Fruit fly (Drosophila melanogaster): Measurements from ENCODE around the gene Calx.

The Calx gene

DNA sequence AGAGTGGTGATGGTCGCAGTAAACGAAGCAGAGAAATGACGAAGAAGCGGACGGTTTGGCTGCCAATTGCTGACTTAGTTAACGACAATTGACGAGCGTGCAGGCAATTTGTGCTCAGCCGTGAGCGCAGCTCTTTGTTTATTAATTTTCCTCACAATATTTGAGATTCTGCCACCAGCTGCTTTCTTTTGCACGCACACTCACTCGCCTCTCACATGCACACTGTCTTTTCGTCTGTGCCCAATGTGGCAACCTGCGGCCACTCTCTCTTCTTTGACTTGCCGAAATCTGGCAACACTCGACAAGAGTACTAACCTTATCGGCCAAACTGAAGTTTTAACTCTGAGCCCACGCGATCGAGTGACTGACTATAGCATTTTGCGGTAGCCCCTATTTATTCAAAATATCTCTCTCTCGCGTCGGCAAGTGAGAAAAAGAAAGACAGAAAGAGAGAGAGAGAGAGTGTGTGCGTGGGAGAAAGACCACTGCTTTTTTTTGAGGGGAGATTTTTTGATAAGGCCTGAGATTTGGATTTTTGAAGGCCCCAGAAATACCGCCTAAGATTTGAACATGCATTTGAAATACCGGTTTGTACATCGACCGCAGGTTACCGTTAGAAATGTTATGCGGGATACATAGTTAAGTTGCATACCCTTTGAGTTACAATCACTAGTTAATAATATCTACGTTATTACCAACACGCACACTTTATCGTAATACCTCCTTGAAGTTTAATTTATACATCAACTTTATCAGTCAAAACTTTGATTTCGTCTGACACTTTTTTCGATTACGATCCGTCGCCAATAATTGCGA, 82.7 kb downstream of the Calx start, which contains the start of gene Mvl (continued):
- TF ChIP-seq pros (GFP tag; optimal IDR thresholded peaks at IDR 0.05) (peak; percentile 79), Deaf1 (tag; optimal IDR thresholded peaks at IDR 0.05) (peak; percentile 38), ham (GFP tag; IDR thresholded peaks at IDR 0.05) (no peak), ewg (GFP tag; optimal IDR thresholded peaks at IDR 0.05) (peak; percentile 82), Oli (tag; optimal IDR thresholded peaks at IDR 0.05) (no peak), CG17186 (GFP tag; optimal IDR thresholded peaks at IDR 0.05) (peak; percentile 13), cas (GFP tag; IDR thresholded peaks at IDR 0.05) (no peak), CG3407 (GFP tag; optimal IDR thresholded peaks at IDR 0.05) (no peak), chif (GFP tag; optimal IDR thresholded peaks at IDR 0.05) (no peak), Fer1 (GFP tag; optimal IDR thresholded peaks at IDR 0.05) (peak; percentile 29), CG4328 (GFP tag; optimal IDR thresholded peaks at IDR 0.05) (no peak), pita (GFP tag; optimal IDR thresholded peaks at IDR 0.05) (no peak), B-H1 (GFP tag; IDR thresholded peaks at IDR 0.05) (no peak), Med (GFP tag) (peak; percentile 69), gro (GFP tag; optimal IDR thresholded peaks at IDR 0.05) (peak; percentile 48), insv (GFP tag; optimal IDR thresholded peaks at IDR 0.05) (peak in 1 of 2 experiments; percentile 18), CG18599 (GFP tag; optimal IDR thresholded peaks at IDR 0.05) (peak; percentile 37), CG12769 (tag; optimal IDR thresholded peaks at IDR 0.05) (peak; percentile 38), dan (GFP tag; IDR thresholded peaks at IDR 0.05) (no peak), CG6791 (GFP tag; IDR thresholded peaks at IDR 0.05; ENCODE audit: partially characterized antibody) (peak; percentile 59; the same call in 1 of the 3 replicates), CG10366 (GFP tag; IDR thresholded peaks at IDR 0.05) (no peak), gfzf (GFP tag; optimal IDR thresholded peaks at IDR 0.05) (peak; percentile 43), Rfx (GFP tag; IDR thresholded peaks at IDR 0.05) (peak; percentile 18; the same call in 1 of the 2 replicates), CG17385 (GFP tag; optimal IDR thresholded peaks at IDR 0.05) (no peak), CG15601 (tag; optimal IDR thresholded peaks at IDR 0.05) (peak; percentile 20), kay (GFP tag; optimal IDR thresholded peaks at IDR 0.05) (peak; percentile 47), Mrtf (GFP tag; IDR thresholded peaks at IDR 0.05) (no peak), Meics (GFP tag; optimal IDR thresholded peaks at IDR 0.05) (no peak), crc (GFP tag; optimal IDR thresholded peaks at IDR 0.05) (no peak), CG9797 (GFP tag; optimal IDR thresholded peaks at IDR 0.05) (peak; percentile 17), CG10543 (GFP tag; optimal IDR thresholded peaks at IDR 0.05) (peak; percentile 58), jing (GFP tag; optimal IDR thresholded peaks at IDR 0.05) (no peak), Fer3 (tag; optimal IDR thresholded peaks at IDR 0.05) (no peak), zen2 (GFP tag; IDR thresholded peaks at IDR 0.05; ENCODE audit: partially characterized antibody) (peak; percentile 71; the same call in 2 of the 3 replicates), MBD-R2 (GFP tag; IDR thresholded peaks at IDR 0.05) (peak; percentile 49; the same call in 1 of the 2 replicates), pzg (GFP tag; optimal IDR thresholded peaks at IDR 0.05) (peak; percentile 72), HHEX (GFP tag; optimal IDR thresholded peaks at IDR 0.05) (no peak), HLH3B (GFP tag; IDR thresholded peaks at IDR 0.05) (no peak), NC2β (GFP tag; optimal IDR thresholded peaks at IDR 0.05) (no peak), trem (tag; optimal IDR thresholded peaks at IDR 0.05) (peak; percentile 56), tx (GFP tag; optimal IDR thresholded peaks at IDR 0.05) (peak; percentile 19), esg (GFP tag; conservative IDR thresholded peaks at IDR 0.05) (no peak), nmo (GFP tag; optimal IDR thresholded peaks at IDR 0.05) (peak; percentile 39), Sox100B (GFP tag; optimal IDR thresholded peaks at IDR 0.05) (no peak), phol (tag; optimal IDR thresholded peaks at IDR 0.05) (peak; percentile 2), Hmr (GFP tag; optimal IDR thresholded peaks at IDR 0.05) (no peak), Drgx (GFP tag; IDR thresholded peaks at IDR 0.05) (no peak), CG15514 (GFP tag; optimal IDR thresholded peaks at IDR 0.05) (peak; percentile 57)
